Worm (Caenorhabditis elegans): Measurements from ENCODE around the gene tbc-6.
A peak's percentile ranks its signal among the peaks of the same experiment; 100 is the strongest.

Gene tbc-6

DNA sequence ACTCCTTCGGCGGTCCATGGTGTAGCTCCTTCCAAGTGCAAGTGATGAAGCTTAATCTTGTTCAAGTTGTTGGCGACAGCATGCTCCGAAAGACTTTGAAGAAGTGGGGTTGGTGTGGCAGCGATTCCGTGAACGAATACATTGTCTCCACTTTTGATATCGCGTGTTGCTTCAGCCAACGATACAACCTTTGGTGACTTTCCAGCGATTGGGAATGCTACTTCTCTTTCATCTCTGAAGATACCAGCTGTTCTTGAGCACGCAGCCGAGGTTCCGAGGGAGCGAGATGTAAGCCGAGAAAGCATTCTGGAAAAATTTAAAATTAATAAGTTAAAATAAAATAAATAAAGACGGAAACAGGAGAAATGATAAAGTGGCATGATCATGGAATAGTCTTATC, 42.2 kb downstream of the tbc-6 start, which contains the start of gene acer-1:
acer-1 (minus strand) TSS at position 306 of the 400 bp plus-strand sequence.
- no peak for TF ChIP-seq ceh-32 (tag; optimal IDR thresholded peaks at IDR 0.05; ENCODE audit: poor library complexity)
- TF ChIP-seq madf-9 (GFP tag; conservative IDR thresholded peaks at IDR 0.05), result peak; percentile 22; the same call in 1 of the 2 replicates
- no peak for TF ChIP-seq zfp-2 (tag; optimal IDR thresholded peaks at IDR 0.05)
- TF ChIP-seq lin-1 (GFP tag; IDR thresholded peaks at IDR 0.05), result no peak
- TF ChIP-seq Y105C5A.15 (GFP tag; IDR thresholded peaks at IDR 0.05), result 0 out of 2 replicates have a peak, but pooled peaks have one; percentile 25
- no peak for TF ChIP-seq gei-8 (GFP tag; optimal IDR thresholded peaks at IDR 0.05)
- TF ChIP-seq Y75B8A.6 (GFP tag; IDR thresholded peaks at IDR 0.05), result 0 out of 2 replicates have a peak, but pooled peaks have one; percentile 6
- TF ChIP-seq dmd-8 (GFP tag; IDR thresholded peaks at IDR 0.05), result no peak
- peak; percentile 79 for TF ChIP-seq sdz-12 (GFP tag; optimal IDR thresholded peaks at IDR 0.05)
- TF ChIP-seq ceh-28 (tag; optimal IDR thresholded peaks at IDR 0.05), result no peak
- peak in 1 of 2 experiments; percentile 29 for TF ChIP-seq unc-62 (GFP tag; optimal IDR thresholded peaks at IDR 0.05 in 1 of 2)
- TF ChIP-seq unc-62 (tag; optimal IDR thresholded peaks at IDR 0.05), result no peak
- no peak for TF ChIP-seq attf-4 (tag; optimal IDR thresholded peaks at IDR 0.05)
- peak; percentile 33; the same call in 1 of the 2 replicates for TF ChIP-seq ctbp-1 (GFP tag; IDR thresholded peaks at IDR 0.05)
- 0 out of 2 replicates have a peak, but pooled peaks have one; percentile 28 for TF ChIP-seq egl-43 (GFP tag; IDR thresholded peaks at IDR 0.05)
- TF ChIP-seq lir-3 (tag; optimal IDR thresholded peaks at IDR 0.05), result no peak
- TF ChIP-seq saeg-2 (GFP tag; IDR thresholded peaks at IDR 0.05), result 0 out of 2 replicates have a peak, but pooled peaks have one; percentile 8
- peak; percentile 18 for TF ChIP-seq hlh-11 (tag; optimal IDR thresholded peaks at IDR 0.05)
- no peak for TF ChIP-seq nhr-77 (tag; optimal IDR thresholded peaks at IDR 0.05)
- no peak for TF ChIP-seq lin-38 (GFP tag; IDR thresholded peaks at IDR 0.05)
- TF ChIP-seq ama-1 (optimal IDR thresholded peaks at IDR 0.05), result peak; percentile 81
- no peak for TF ChIP-seq F44E2.7 (GFP tag; IDR thresholded peaks at IDR 0.05)
- no peak for TF ChIP-seq lin-39 (tag; optimal IDR thresholded peaks at IDR 0.05)

DNA sequence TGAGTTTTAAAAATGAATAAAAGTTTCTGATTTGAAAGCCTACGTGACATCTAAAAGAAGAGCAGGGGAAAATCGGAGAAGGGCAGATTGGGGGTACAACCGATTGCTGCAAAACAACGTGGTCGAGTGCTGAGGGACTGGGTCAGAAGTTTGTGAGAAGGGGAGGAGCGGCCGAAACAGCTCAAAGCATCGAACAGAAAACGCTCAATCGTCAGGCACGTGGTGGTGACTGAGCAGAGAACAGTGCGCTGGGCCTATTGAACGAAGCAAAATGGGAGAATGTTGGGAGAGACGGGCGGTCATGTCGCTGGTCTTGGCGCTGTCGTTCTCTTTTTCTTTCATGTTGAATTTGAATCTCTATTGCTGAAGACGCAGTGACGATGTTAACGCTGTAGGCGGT, 43.3 kb downstream of the tbc-6 start:
- TF ChIP-seq R02D3.7 (tag; optimal IDR thresholded peaks at IDR 0.05) (no peak), ceh-44 (GFP tag; IDR thresholded peaks at IDR 0.05) (no peak), unc-39 (tag; optimal IDR thresholded peaks at IDR 0.05) (no peak), spr-3 (GFP tag; optimal IDR thresholded peaks at IDR 0.05) (peak; percentile 51), daf-16 (GFP tag; optimal IDR thresholded peaks at IDR 0.05) (peak in 1 of 2 experiments; percentile 17), daf-16 (tag; optimal IDR thresholded peaks at IDR 0.05) (peak; percentile 26), sdz-12 (GFP tag; optimal IDR thresholded peaks at IDR 0.05) (no peak), nhr-76 (tag; optimal IDR thresholded peaks at IDR 0.05) (no peak), ctbp-1 (GFP tag; IDR thresholded peaks at IDR 0.05) (no peak; the same call in 1 of the 2 replicates), duxl-1 (tag; optimal IDR thresholded peaks at IDR 0.05; ENCODE audit: poor library complexity) (peak; percentile 43), nhr-6 (tag; optimal IDR thresholded peaks at IDR 0.05) (no peak), T20F7.1 (GFP tag; optimal IDR thresholded peaks at IDR 0.05) (no peak), ama-1 (optimal IDR thresholded peaks at IDR 0.05) (peak; percentile 95), ceh-82 (tag; optimal IDR thresholded peaks at IDR 0.05) (no peak), hlh-11 (tag; optimal IDR thresholded peaks at IDR 0.05) (peak; percentile 91), ztf-11 (tag; optimal IDR thresholded peaks at IDR 0.05) (no peak), set-16 (GFP tag; IDR thresholded peaks at IDR 0.05) (peak; percentile 79), nhr-77 (tag; optimal IDR thresholded peaks at IDR 0.05) (peak; percentile 67), fkh-10 (GFP tag; optimal IDR thresholded peaks at IDR 0.05) (no peak), snpc-4 (tag; optimal IDR thresholded peaks at IDR 0.05) (no peak), zip-2 (tag; optimal IDR thresholded peaks at IDR 0.05) (no peak), tag-97 (GFP tag; IDR thresholded peaks at IDR 0.05) (no peak), pha-4 (GFP tag; IDR thresholded peaks at IDR 0.05) (no peak), pha-4 (tag; optimal IDR thresholded peaks at IDR 0.05) (no peak), dmd-8 (GFP tag; IDR thresholded peaks at IDR 0.05) (0 out of 2 replicates have a peak, but pooled peaks have one; percentile 56), snpc-1.2 (GFP tag; IDR thresholded peaks at IDR 0.05) (no peak), ZK337.2 (GFP tag; IDR thresholded peaks at IDR 0.05) (no peak), nhr-237 (tag; optimal IDR thresholded peaks at IDR 0.05) (no peak), ceh-28 (tag; optimal IDR thresholded peaks at IDR 0.05) (no peak), arid-1 (GFP tag; conservative IDR thresholded peaks at IDR 0.05) (no peak), Y48G9A.11 (GFP tag; IDR thresholded peaks at IDR 0.05) (no peak), nhr-42 (GFP tag; IDR thresholded peaks at IDR 0.05) (peak; percentile 13; the same call in 1 of the 2 replicates), lin-1 (GFP tag; IDR thresholded peaks at IDR 0.05) (no peak), dmd-6 (GFP tag; IDR thresholded peaks at IDR 0.05) (peak; percentile 71), egl-27 (tag; optimal IDR thresholded peaks at IDR 0.05) (no peak), madf-9 (GFP tag; conservative IDR thresholded peaks at IDR 0.05) (no peak), aha-1 (tag) (peak; percentile 99)

Measured in whole organism, L4 larva.